Worm (Caenorhabditis elegans) whole organism, early embryonic: Measurements from ENCODE around the gene catp-6.

ENCODE experiments used
- B0310.2 ChIP-seq: sonication (generic microtip); optimal IDR thresholded peaks from 2 replicates; lab custom pipeline; 2016; ENCODE audit warnings: mild to moderate bottlenecking, missing genetic modification characterization, missing compliant biosample characterization
- F13C5.2 ChIP-seq: sonication (generic microtip); optimal IDR thresholded peaks from 2 replicates; lab custom pipeline; 2017; ENCODE audit warnings: mild to moderate bottlenecking, missing genetic modification characterization, inconsistent platforms, missing compliant biosample characterization
- aly-1 ChIP-seq: sonication (generic microtip); optimal IDR thresholded peaks from 2 replicates; lab custom pipeline; 2016; ENCODE audit warnings: missing genetic modification characterization, missing compliant biosample characterization
- ama-1 ChIP-seq: fragments of 150-350 bp; optimal IDR thresholded peaks from 2 replicates; lab custom pipeline; 2014
- ceh-13 ChIP-seq: fragments of 200-800 bp; sonication (Bioruptor generic); optimal IDR thresholded peaks from 2 replicates; lab custom pipeline; 2018; ENCODE audit warnings: mild to moderate bottlenecking, missing genetic modification characterization, missing compliant biosample characterization
- ceh-36 ChIP-seq: sonication (generic microtip); optimal IDR thresholded peaks from 2 replicates; lab custom pipeline; 2016; ENCODE audit warnings: missing genetic modification characterization, inconsistent platforms, missing compliant biosample characterization
- ets-7 ChIP-seq: sonication (generic microtip); optimal IDR thresholded peaks from 2 replicates; lab custom pipeline; 2016; ENCODE audit warnings: missing genotype, missing genetic modification characterization, missing compliant biosample characterization
- flt-1 ChIP-seq: fragments of 200-800 bp; sonication (Bioruptor generic); IDR thresholded peaks from 2 replicates; pipeline ENCODE4 v1.3.6; 2022; ENCODE audit warnings: missing genetic modification characterization, missing compliant biosample characterization
- hmbx-1 ChIP-seq: sonication (generic microtip); optimal IDR thresholded peaks from 2 replicates; lab custom pipeline; 2016; ENCODE audit warnings: mild to moderate bottlenecking, missing genetic modification characterization, missing compliant biosample characterization
- hmg-4 ChIP-seq: fragments of 200-800 bp; sonication (Bioruptor generic); optimal IDR thresholded peaks from 2 replicates; lab custom pipeline; 2018; ENCODE audit warnings: mild to moderate bottlenecking, missing genetic modification characterization, missing compliant biosample characterization
- hnd-1 ChIP-seq: sonication (generic microtip); optimal IDR thresholded peaks from 2 replicates; lab custom pipeline; 2016; ENCODE audit warnings: missing genetic modification characterization, missing compliant biosample characterization
- pes-1 ChIP-seq: fragments of 200-800 bp; sonication (Bioruptor generic); IDR thresholded peaks from 2 replicates; pipeline ENCODE4 v1.3.6; 2022; ENCODE audit warnings: missing genetic modification reagents, missing genetic modification characterization, missing compliant biosample characterization
- scrt-1 ChIP-seq: fragments of 200-800 bp; sonication (Bioruptor generic); IDR thresholded peaks from 2 replicates; pipeline ENCODE4 v1.3.6; 2022; ENCODE audit warnings: missing genetic modification characterization, missing compliant biosample characterization
- sea-1 ChIP-seq: fragments of 200-800 bp; sonication (Bioruptor generic); conservative IDR thresholded peaks from 2 replicates; pipeline ENCODE4 v1.3.6; 2022; ENCODE audit warnings: missing genetic modification characterization, missing compliant biosample characterization
- tbx-11 ChIP-seq: fragments of 200-800 bp; sonication (Bioruptor generic); IDR thresholded peaks from 2 replicates; pipeline ENCODE4 v1.3.6; 2022; ENCODE audit warnings: missing genetic modification characterization, missing compliant biosample characterization
- tbx-37 ChIP-seq: fragments of 200-800 bp; sonication (Bioruptor generic); conservative IDR thresholded peaks from 2 replicates; pipeline ENCODE4 v1.3.6; 2022; ENCODE audit warnings: missing genetic modification reagents, missing genetic modification characterization, missing compliant biosample characterization
- tra-4 ChIP-seq: sonication (generic microtip); optimal IDR thresholded peaks from 2 replicates; lab custom pipeline; 2017; ENCODE audit warnings: missing genetic modification characterization, missing compliant biosample characterization

catp-6 gene

DNA sequence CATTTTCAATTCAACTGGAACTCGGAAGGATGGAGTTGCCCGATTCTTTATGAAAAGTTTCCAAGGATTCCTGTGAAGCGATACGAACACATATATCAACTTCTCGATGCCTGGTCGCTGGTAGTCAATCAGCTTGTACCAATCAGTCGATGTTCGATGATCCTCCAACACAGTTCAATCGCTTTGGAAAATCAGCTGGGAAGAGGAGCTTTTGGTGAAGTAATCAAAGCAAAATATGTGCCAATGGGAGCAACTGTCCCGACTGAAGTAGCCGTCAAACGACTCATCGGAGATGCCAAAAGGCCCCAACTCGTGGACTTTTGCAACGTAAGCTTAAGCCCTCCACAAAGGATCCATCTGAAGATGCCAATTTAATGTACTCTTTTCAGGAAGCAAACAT is 9.0 kb upstream of the catp-6 start:
- TF ChIP-seq sea-1 (GFP tag; lab: Robert Waterston, UW) (no peak), F13C5.2 (tag; lab: Kevin White, UChicago) (no peak), hmbx-1 (tag; lab: Kevin White, UChicago) (no peak), pes-1 (GFP tag; lab: Robert Waterston, UW) (no peak), tbx-11 (GFP tag; lab: Robert Waterston, UW) (no peak), ceh-13 (GFP tag; lab: Kevin White, UChicago) (no peak), hmg-4 (GFP tag; lab: Kevin White, UChicago) (no peak), ama-1 (no peak), tbx-37 (GFP tag; lab: Robert Waterston, UW) (no peak), B0310.2 (no peak), aly-1 (tag; lab: Kevin White, UChicago) (no peak), scrt-1 (GFP tag; lab: Robert Waterston, UW) (no peak), ets-7 (tag; lab: Kevin White, UChicago) (no peak)

ce11 chrIV:9832586-9832985 is 8.2 kb upstream of the catp-6 start, which contains the start of gene kin-21:
Gene kin-21, plus strand, starts transcription at chrIV:9832886.
- no peak for TF ChIP-seq tra-4
- no peak for TF ChIP-seq pes-1 (GFP tag; lab: Robert Waterston, UW)
- TF ChIP-seq sea-1 (GFP tag; lab: Robert Waterston, UW), result no peak
- no peak for TF ChIP-seq ama-1
- no peak for TF ChIP-seq scrt-1 (GFP tag; lab: Robert Waterston, UW)
- no peak for TF ChIP-seq tbx-37 (GFP tag; lab: Robert Waterston, UW)
- no peak for TF ChIP-seq ceh-13 (GFP tag; lab: Kevin White, UChicago)
- no peak for TF ChIP-seq tbx-11 (GFP tag; lab: Robert Waterston, UW)
- TF ChIP-seq hmbx-1 (tag; lab: Kevin White, UChicago), result no peak
- TF ChIP-seq B0310.2, result no peak
- TF ChIP-seq ceh-36 (tag; lab: Kevin White, UChicago), result no peak
- TF ChIP-seq hmg-4 (GFP tag; lab: Kevin White, UChicago), result no peak
- TF ChIP-seq ets-7 (tag; lab: Kevin White, UChicago), result no peak
- no peak for TF ChIP-seq flt-1 (GFP tag; lab: Robert Waterston, UW)
- TF ChIP-seq F13C5.2 (tag; lab: Kevin White, UChicago), result no peak
- TF ChIP-seq aly-1 (tag; lab: Kevin White, UChicago), result no peak
- no peak for TF ChIP-seq hnd-1

DNA sequence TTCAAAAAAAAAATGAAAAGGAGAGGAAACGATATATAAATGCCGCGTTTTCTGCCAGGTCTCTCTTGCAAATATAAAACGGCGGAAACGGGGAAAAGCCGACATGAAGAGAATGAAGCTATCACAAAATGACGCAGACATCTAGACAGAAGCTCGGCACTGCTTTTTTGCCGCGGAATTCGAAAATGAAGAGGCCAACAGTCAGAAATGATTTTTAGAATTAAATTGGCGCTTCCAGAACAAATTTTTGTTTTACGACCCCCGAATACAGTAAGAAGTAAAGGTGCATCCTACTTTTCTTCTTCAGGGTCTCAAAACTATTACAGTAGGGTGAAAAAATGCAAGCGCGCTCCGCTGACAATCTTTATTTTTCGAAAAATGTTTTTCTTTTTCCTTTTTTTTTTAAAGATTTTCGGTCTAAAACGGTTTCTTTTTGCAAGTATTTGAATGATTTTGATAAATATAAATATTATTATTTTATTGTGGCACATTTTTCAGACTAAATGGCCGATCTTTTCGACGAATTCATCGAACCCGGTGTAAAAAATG is 890 bp upstream of the catp-6 start, which contains the start of gene mtr-4:
Gene mtr-4 (plus strand): TSS at position 499 of the 549 bp plus-strand sequence.
- TF ChIP-seq tra-4, result no peak
- TF ChIP-seq ceh-13 (GFP tag; lab: Kevin White, UChicago), result no peak
- TF ChIP-seq ama-1, result no peak
- no peak for TF ChIP-seq tbx-11 (GFP tag; lab: Robert Waterston, UW)
- TF ChIP-seq ceh-36 (tag; lab: Kevin White, UChicago), result no peak
- no peak for TF ChIP-seq ets-7 (tag; lab: Kevin White, UChicago)
- TF ChIP-seq B0310.2, result no peak
- no peak for TF ChIP-seq pes-1 (GFP tag; lab: Robert Waterston, UW)
- no peak for TF ChIP-seq tbx-37 (GFP tag; lab: Robert Waterston, UW)
- TF ChIP-seq F13C5.2 (tag; lab: Kevin White, UChicago), result no peak
- TF ChIP-seq sea-1 (GFP tag; lab: Robert Waterston, UW), result no peak
- TF ChIP-seq hmg-4 (GFP tag; lab: Kevin White, UChicago), result no peak
- no peak for TF ChIP-seq hnd-1
- no peak for TF ChIP-seq scrt-1 (GFP tag; lab: Robert Waterston, UW)
- TF ChIP-seq flt-1 (GFP tag; lab: Robert Waterston, UW), result no peak
- no peak for TF ChIP-seq aly-1 (tag; lab: Kevin White, UChicago)
- no peak for TF ChIP-seq hmbx-1 (tag; lab: Kevin White, UChicago)

DNA sequence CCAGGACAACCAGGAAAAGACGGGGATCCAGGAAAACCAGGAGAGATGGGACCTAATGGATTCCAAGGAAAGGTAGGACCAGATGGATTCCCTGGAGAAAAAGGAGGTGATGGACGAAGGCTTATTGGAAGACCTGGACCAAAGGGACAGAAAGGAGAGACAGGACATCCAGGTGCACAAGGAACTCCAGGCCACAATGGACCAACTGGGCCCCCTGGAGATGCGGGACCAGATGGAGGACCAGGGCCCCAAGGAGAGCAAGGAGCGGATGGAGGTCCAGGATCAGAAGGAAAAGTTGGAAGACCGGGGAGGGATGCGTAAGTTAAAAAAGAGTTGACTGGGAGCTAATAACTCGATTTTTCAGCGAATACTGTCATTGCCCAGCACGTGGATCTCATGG is 1.8 kb downstream of the catp-6 start:
- TF ChIP-seq B0310.2 (no peak), tbx-37 (GFP tag; lab: Robert Waterston, UW) (no peak), sea-1 (GFP tag; lab: Robert Waterston, UW) (no peak), hmg-4 (GFP tag; lab: Kevin White, UChicago) (no peak), aly-1 (tag; lab: Kevin White, UChicago) (no peak), flt-1 (GFP tag; lab: Robert Waterston, UW) (no peak)

DNA sequence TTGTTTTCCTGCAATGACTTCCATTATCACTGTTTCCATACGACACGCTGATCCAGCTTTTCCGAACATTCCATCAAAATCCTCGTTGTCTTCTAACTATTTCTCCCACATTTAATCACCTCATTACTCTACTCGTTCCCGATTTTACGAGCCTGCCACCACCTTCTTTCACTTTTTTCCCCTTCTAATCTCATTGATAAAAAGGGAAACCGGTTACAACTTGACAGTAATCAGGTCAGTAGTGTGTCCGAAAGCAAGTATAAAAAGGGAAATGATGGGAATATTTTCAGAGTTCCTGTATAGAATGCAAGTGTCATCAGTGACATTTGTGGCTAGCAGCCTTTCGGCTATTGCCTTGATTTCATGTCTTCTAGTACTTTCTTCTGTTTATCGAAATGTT is 2.8 kb downstream of the catp-6 start, which contains the start of gene col-123:
Gene col-123 (plus strand): TSS at position 301 of the 400 bp plus-strand sequence.
- no peak for TF ChIP-seq ets-7 (tag; lab: Kevin White, UChicago)
- no peak for TF ChIP-seq aly-1 (tag; lab: Kevin White, UChicago)
- TF ChIP-seq scrt-1 (GFP tag; lab: Robert Waterston, UW), result no peak
- TF ChIP-seq tbx-37 (GFP tag; lab: Robert Waterston, UW), result no peak
- TF ChIP-seq F13C5.2 (tag; lab: Kevin White, UChicago), result no peak
- no peak for TF ChIP-seq B0310.2
- TF ChIP-seq flt-1 (GFP tag; lab: Robert Waterston, UW), result no peak
- no peak for TF ChIP-seq tra-4
- TF ChIP-seq ceh-13 (GFP tag; lab: Kevin White, UChicago), result no peak
- no peak for TF ChIP-seq hmbx-1 (tag; lab: Kevin White, UChicago)
- no peak for TF ChIP-seq pes-1 (GFP tag; lab: Robert Waterston, UW)
- no peak for TF ChIP-seq ama-1
- no peak for TF ChIP-seq hmg-4 (GFP tag; lab: Kevin White, UChicago)
- TF ChIP-seq hnd-1, result no peak
- no peak for TF ChIP-seq sea-1 (GFP tag; lab: Robert Waterston, UW)
- TF ChIP-seq tbx-11 (GFP tag; lab: Robert Waterston, UW), result no peak
- no peak for TF ChIP-seq ceh-36 (tag; lab: Kevin White, UChicago)

DNA sequence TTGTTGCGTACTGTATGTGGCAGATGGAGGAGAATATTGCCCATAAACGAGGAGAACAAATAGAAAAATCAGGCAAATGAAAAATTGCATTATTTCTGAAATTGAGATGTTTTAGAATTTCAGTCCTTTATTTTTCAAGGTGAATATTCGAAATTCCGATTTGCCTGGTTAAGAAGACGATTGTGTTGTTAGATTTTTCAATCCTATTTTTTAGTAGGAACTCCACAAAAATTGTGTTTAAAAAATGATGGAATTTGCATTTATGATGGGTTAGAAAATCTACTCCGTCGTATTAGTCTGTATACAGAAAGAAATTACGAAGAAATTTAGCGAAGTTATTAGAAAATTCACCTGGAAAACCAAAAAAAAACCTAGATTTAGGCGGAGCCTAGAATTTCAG is 8.9 kb downstream of the catp-6 start, which contains the start of gene egl-20:
Gene egl-20 (minus strand): TSS at position 101 of the 400 bp plus-strand sequence.
- no peak for TF ChIP-seq F13C5.2 (tag; lab: Kevin White, UChicago)
- no peak for TF ChIP-seq pes-1 (GFP tag; lab: Robert Waterston, UW)
- no peak for TF ChIP-seq tbx-11 (GFP tag; lab: Robert Waterston, UW)
- TF ChIP-seq ets-7 (tag; lab: Kevin White, UChicago), result no peak
- TF ChIP-seq sea-1 (GFP tag; lab: Robert Waterston, UW), result no peak
- no peak for TF ChIP-seq hmg-4 (GFP tag; lab: Kevin White, UChicago)
- no peak for TF ChIP-seq flt-1 (GFP tag; lab: Robert Waterston, UW)
- no peak for TF ChIP-seq B0310.2
